Fruit fly (Drosophila melanogaster) whole organism, prepupa: Measurements from ENCODE around the gene CG18088.

Experiments
- CG10631 ChIP-seq: fragments of 200-800 bp; sonication (Bioruptor generic); optimal IDR thresholded peaks from 2 replicates; lab custom pipeline; 2016; ENCODE audit warnings: missing biosample characterization, missing genetic modification characterization
- CG10669 ChIP-seq: fragments of 200-800 bp; sonication (Bioruptor generic); optimal IDR thresholded peaks from 3 replicates; lab custom pipeline; 2018; ENCODE audit warnings: missing biosample characterization, mild to moderate bottlenecking, missing genetic modification characterization, moderate library complexity
- CG11294 ChIP-seq: fragments of 200-800 bp; sonication (Bioruptor generic); IDR thresholded peaks from 2 replicates; pipeline ENCODE4 v1.3.6; 2022; ENCODE audit warnings: missing biosample characterization, missing genetic modification characterization
- CG11902 ChIP-seq: fragments of 200-800 bp; sonication (Bioruptor generic); optimal IDR thresholded peaks from 3 replicates; lab custom pipeline; 2016; ENCODE audit warnings: missing biosample characterization, missing genetic modification characterization
- CG15336 ChIP-seq: fragments of 200-800 bp; sonication (Bioruptor generic); IDR thresholded peaks from 2 replicates; pipeline ENCODE4 v1.3.6; 2022; ENCODE audit warnings: missing biosample characterization, missing genetic modification characterization
- CG3032 ChIP-seq: fragments of 200-800 bp; optimal IDR thresholded peaks from 2 replicates; lab custom pipeline; 2019; ENCODE audit warnings: missing biosample characterization, mild to moderate bottlenecking, missing genetic modification characterization, moderate library complexity
- CG34406 ChIP-seq: fragments of 200-800 bp; sonication (Bioruptor generic); optimal IDR thresholded peaks from 3 replicates; lab custom pipeline; 2016; ENCODE audit warnings: missing biosample characterization, missing genetic modification characterization
- CG4318 ChIP-seq: fragments of 200-800 bp; sonication (Bioruptor generic); optimal IDR thresholded peaks from 3 replicates; lab custom pipeline; 2017; ENCODE audit warnings: missing biosample characterization, mild to moderate bottlenecking, missing genetic modification characterization
- CG6163 ChIP-seq: fragments of 200-800 bp; sonication (Bioruptor generic); IDR thresholded peaks from 3 replicates; pipeline ENCODE4 v1.3.6; 2022; ENCODE audit warnings: missing biosample characterization, missing genetic modification characterization
- CG6276 ChIP-seq: fragments of 200-800 bp; sonication (Bioruptor generic); optimal IDR thresholded peaks from 2 replicates; lab custom pipeline; 2017; ENCODE audit warnings: missing biosample characterization, mild to moderate bottlenecking, missing genetic modification characterization
- CG6854 ChIP-seq: fragments of 200-800 bp; sonication (Bioruptor generic); optimal IDR thresholded peaks from 2 replicates; lab custom pipeline; 2017; ENCODE audit warnings: missing biosample characterization, mild to moderate bottlenecking, missing genetic modification characterization
- CG7368 ChIP-seq: fragments of 200-800 bp; sonication (Bioruptor generic); optimal IDR thresholded peaks from 3 replicates; lab custom pipeline; 2016; ENCODE audit warnings: missing biosample characterization, missing genetic modification characterization
- CG8119 ChIP-seq: fragments of 200-800 bp; sonication (Bioruptor generic); IDR thresholded peaks from 3 replicates; pipeline ENCODE4 v1.3.6; 2022; ENCODE audit warnings: missing biosample characterization, missing genetic modification characterization
- CG8319 ChIP-seq: fragments of 200-800 bp; sonication (Bioruptor generic); optimal IDR thresholded peaks from 3 replicates; lab custom pipeline; 2016; ENCODE audit warnings: missing biosample characterization, missing genetic modification characterization
- Eip75B ChIP-seq: fragments of 200-800 bp; sonication (Bioruptor generic); optimal IDR thresholded peaks from 3 replicates; lab custom pipeline; 2016; ENCODE audit warnings: missing biosample characterization, missing genetic modification characterization
- Eip78C ChIP-seq: fragments of 200-800 bp; sonication (Bioruptor generic); peaks from one replicate; lab custom pipeline; 2016; ENCODE audit warnings: missing biosample characterization, missing genetic modification characterization
- Eip93F ChIP-seq: fragments of 200-800 bp; sonication (Bioruptor generic); optimal IDR thresholded peaks from 2 replicates; lab custom pipeline; 2016; ENCODE audit warnings: missing biosample characterization, mild to moderate bottlenecking, missing genetic modification characterization
- Ets21C ChIP-seq: fragments of 200-800 bp; sonication (Bioruptor generic); optimal IDR thresholded peaks from 3 replicates; lab custom pipeline; 2016; ENCODE audit warnings: missing biosample characterization, missing genetic modification characterization
- Gug ChIP-seq: fragments of 200-800 bp; sonication (Bioruptor generic); IDR thresholded peaks from 2 replicates; pipeline ENCODE4 v1.3.6; 2022; ENCODE audit warnings: missing biosample characterization, missing genetic modification characterization
- Hr38 ChIP-seq: sonication (Bioruptor generic); optimal IDR thresholded peaks from 2 replicates; lab custom pipeline; 2016; ENCODE audit warnings: missing biosample characterization, missing genetic modification characterization
- OdsH ChIP-seq: fragments of 200-800 bp; sonication (Bioruptor generic); optimal IDR thresholded peaks from 3 replicates; lab custom pipeline; 2016; ENCODE audit warnings: missing biosample characterization, missing genetic modification characterization
- Sox102F ChIP-seq: fragments of 200-800 bp; sonication (Bioruptor generic); optimal IDR thresholded peaks from 2 replicates; lab custom pipeline; 2016; ENCODE audit warnings: missing biosample characterization, mild to moderate bottlenecking, missing genetic modification characterization
- Sox14 ChIP-seq: fragments of 200-800 bp; sonication (Bioruptor generic); optimal IDR thresholded peaks from 3 replicates; lab custom pipeline; 2016; ENCODE audit warnings: missing biosample characterization, missing genetic modification characterization
- acj6 ChIP-seq: fragments of 200-800 bp; sonication (Bioruptor generic); optimal IDR thresholded peaks from 3 replicates; lab custom pipeline; 2016; ENCODE audit warnings: missing biosample characterization, missing genetic modification characterization
- dsx ChIP-seq: fragments of 200-800 bp; optimal IDR thresholded peaks from 3 replicates; lab custom pipeline; 2019; ENCODE audit warnings: missing biosample characterization, mild to moderate bottlenecking, missing genetic modification characterization, moderate library complexity; ENCODE audit not compliant: poor library complexity, severe bottlenecking
- fd85E ChIP-seq: fragments of 200-800 bp; sonication (Bioruptor generic); optimal IDR thresholded peaks from 3 replicates; lab custom pipeline; 2016; ENCODE audit warnings: missing biosample characterization, missing genetic modification characterization
- fkh ChIP-seq: fragments of 200-800 bp; sonication (Bioruptor generic); optimal IDR thresholded peaks from 3 replicates; lab custom pipeline; 2017; ENCODE audit warnings: missing biosample characterization, mild to moderate bottlenecking, missing genetic modification characterization, moderate library complexity
- net ChIP-seq: fragments of 200-800 bp; sonication (Bioruptor generic); optimal IDR thresholded peaks from 3 replicates; lab custom pipeline; 2016; ENCODE audit warnings: missing biosample characterization, missing genetic modification characterization
- pdm3 ChIP-seq: fragments of 200-800 bp; sonication (Bioruptor generic); optimal IDR thresholded peaks from 3 replicates; lab custom pipeline; 2016; ENCODE audit warnings: missing biosample characterization, missing genetic modification characterization
- spab ChIP-seq: fragments of 200-800 bp; sonication (Bioruptor generic); optimal IDR thresholded peaks from 2 replicates; lab custom pipeline; 2017; ENCODE audit warnings: missing biosample characterization, mild to moderate bottlenecking, missing genetic modification characterization, missing genetic modification reagents
- ss ChIP-seq, 2 experiments: fragments of 200-800 bp; sonication (Bioruptor generic); optimal IDR thresholded peaks; 2 replicates in 1 of 2; 3 replicates in 1 of 2; lab custom pipeline; 2017 to 2018; ENCODE audit warnings: mild to moderate bottlenecking in 2 of 2, missing biosample characterization in 2 of 2, missing genetic modification characterization in 2 of 2, moderate library complexity in 1 of 2
- svp ChIP-seq: fragments of 200-800 bp; sonication (Bioruptor generic); peaks from one replicate; lab custom pipeline; 2016; ENCODE audit warnings: missing biosample characterization, missing genetic modification characterization
- topi ChIP-seq: fragments of 200-800 bp; sonication (Bioruptor generic); optimal IDR thresholded peaks from 3 replicates; lab custom pipeline; 2016; ENCODE audit warnings: missing biosample characterization, missing genetic modification characterization
- vri ChIP-seq: fragments of 200-800 bp; sonication (Bioruptor generic); optimal IDR thresholded peaks from 3 replicates; lab custom pipeline; 2016; ENCODE audit warnings: missing biosample characterization, mild to moderate bottlenecking, missing genetic modification characterization

The CG18088 gene

DNA sequence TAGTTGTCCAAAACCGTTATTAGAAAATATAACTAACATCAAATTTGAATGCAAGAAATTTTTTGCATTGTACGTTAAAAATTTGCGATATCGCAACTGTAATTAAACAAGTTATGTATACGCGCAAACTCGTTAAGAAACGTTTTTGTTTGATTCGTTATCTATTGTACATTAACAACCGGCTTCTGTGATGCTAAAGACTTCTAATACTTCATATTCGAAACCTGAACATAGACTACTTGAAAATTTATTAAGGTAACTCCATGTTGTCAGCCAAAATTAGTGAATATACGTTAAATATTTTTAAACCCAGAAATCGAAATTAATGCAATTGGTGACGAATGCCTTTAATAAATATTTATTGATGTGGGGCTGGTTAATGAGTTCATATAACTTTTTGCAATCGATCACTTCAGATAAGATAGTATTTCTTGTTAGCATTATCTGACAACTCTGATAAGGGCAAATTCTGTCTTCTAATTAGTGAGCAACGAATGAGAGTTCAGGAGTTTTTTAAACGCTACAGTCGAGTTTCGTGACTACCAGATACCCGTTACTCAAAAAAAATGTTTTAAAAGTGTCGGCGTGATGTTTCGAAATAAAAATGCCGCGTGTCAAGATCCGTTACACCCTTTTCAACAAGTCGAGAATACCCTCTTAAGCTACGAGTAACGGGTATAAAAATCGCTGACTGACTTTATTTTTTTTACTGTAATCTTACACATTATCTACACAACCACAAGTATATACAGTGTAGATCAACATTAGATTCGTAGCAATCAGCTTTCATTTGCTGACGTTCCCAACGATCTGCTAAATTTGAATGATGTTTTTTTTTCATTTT lies 14.9 kb upstream of the CG18088 start (continued):
- peak; percentile 31 for TF ChIP-seq CG7368
- peak; percentile 55 for TF ChIP-seq Sox14
- TF ChIP-seq vri (GFP tag; lab: Kevin White, UChicago) = peak; percentile 80
- peak; percentile 36 for TF ChIP-seq CG8319
- peak; percentile 64 for TF ChIP-seq OdsH (GFP tag; lab: Kevin White, UChicago)
- peak; percentile 65 for TF ChIP-seq CG15336
- no peak for TF ChIP-seq ss (GFP tag; optimal IDR thresholded peaks at IDR 0.05; lab: Kevin White, UChicago)
- TF ChIP-seq Eip93F (GFP tag; lab: Kevin White, UChicago) = peak; percentile 32
- peak; percentile 76 for TF ChIP-seq CG6163 (GFP tag; lab: Robert Waterston, UW)
- no peak; the same call in 2 of the 3 replicates for TF ChIP-seq CG8119 (GFP tag; lab: Robert Waterston, UW)
- TF ChIP-seq Sox102F (GFP tag; lab: Kevin White, UChicago) = peak; percentile 77
- TF ChIP-seq Eip78C (GFP tag; lab: Kevin White, UChicago) = peak; percentile 83
- TF ChIP-seq fd85E (GFP tag; lab: Kevin White, UChicago) = peak; percentile 40
- peak; percentile 33 for TF ChIP-seq CG10669 (GFP tag; lab: Kevin White, UChicago)
- peak; percentile 70 for TF ChIP-seq pdm3 (GFP tag; lab: Kevin White, UChicago)
- TF ChIP-seq CG3032 (tag; lab: Kevin White, UChicago) = peak; percentile 13
- peak; percentile 65 for TF ChIP-seq Gug (GFP tag; lab: Robert Waterston, UW)
- peak; percentile 18 for TF ChIP-seq Eip75B
- no peak for TF ChIP-seq fkh
- TF ChIP-seq topi (GFP tag; lab: Kevin White, UChicago) = peak; percentile 49
- no peak for TF ChIP-seq CG4318 (GFP tag; lab: Kevin White, UChicago)

DNA sequence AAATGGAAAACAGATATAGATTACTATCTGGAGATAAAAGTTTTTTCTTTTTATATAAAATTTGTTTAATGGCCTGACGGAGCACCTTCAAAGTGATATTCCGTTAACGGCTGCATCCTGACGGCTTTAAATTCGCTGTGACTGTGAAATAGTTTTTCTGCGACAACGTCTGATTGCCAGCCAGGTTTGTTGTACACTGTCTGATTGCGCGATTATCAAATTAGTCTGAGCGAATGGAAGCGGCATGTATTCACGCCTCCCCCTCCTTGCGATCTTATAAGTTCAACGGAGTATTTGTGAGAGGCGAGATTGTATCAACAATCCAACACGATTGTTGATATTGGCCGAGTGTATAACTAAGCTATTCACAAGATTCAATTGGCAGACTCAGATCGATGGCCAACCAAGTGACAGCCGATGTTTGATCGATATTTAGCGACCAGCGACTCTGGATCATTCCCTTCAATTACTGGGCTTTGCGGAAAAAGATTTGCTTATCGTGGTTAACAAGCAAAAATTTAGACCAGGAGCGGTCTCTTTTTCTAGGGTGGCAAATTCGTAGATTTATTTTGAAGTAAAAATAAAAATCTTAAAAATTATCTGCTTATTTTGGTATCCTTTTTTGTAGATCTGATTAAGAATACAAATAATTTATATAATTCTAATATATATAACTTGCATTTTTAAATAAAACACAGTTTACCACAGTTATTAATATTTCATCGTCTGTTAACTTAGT lies 11.6 kb upstream of the CG18088 start:
- TF ChIP-seq fkh (peak; percentile 66), pdm3 (GFP tag; lab: Kevin White, UChicago) (no peak)

DNA sequence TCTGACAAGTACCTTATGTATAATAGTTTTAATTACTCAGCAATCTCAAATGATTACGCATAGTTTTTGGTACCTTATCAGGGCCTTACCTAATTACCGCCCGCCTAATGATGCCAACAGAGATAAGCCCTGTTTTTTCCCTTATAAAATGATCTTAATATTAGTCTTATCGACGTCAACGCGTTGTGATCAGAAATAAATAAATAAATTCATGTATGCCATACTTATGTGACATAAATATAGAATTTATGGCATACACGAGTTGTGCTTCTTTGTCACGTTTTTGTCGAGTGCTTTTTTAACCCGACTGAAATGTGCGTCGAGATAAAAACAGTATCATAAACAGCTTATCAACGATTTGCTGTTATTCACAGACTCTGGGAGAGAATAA lies 11.0 kb upstream of the CG18088 start:
- no peak for TF ChIP-seq CG11902 (GFP tag; lab: Kevin White, UChicago)
- TF ChIP-seq Eip78C (GFP tag; lab: Kevin White, UChicago) = peak; percentile 25
- no peak for TF ChIP-seq CG15336
- peak; percentile 53 for TF ChIP-seq svp
- TF ChIP-seq Eip93F (GFP tag; lab: Kevin White, UChicago) = no peak
- TF ChIP-seq pdm3 (GFP tag; lab: Kevin White, UChicago) = no peak

DNA sequence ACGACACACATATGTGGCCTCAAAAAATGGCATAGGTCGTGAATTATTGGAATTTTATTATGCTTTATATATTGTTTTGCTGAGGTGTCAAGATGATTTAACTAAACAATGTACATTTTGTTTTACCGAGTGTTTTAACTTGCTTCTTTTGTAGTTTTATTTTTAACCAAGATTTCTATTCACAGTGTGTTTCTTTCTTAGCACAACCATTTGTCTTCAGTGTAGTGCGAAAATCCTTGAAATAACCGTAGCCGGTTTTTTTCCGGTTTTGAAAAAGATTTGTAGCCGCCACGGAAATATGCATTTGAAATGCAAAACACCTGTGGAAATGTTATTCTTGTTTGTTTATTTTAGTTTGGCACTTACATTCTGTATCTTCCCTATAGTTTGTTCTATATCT lies 10.2 kb upstream of the CG18088 start:
- TF ChIP-seq acj6 = no peak
- no peak for TF ChIP-seq svp
- no peak for TF ChIP-seq spab (GFP tag; lab: Kevin White, UChicago)
- TF ChIP-seq Gug (GFP tag; lab: Robert Waterston, UW) = no peak
- TF ChIP-seq CG8119 (GFP tag; lab: Robert Waterston, UW) = no peak
- TF ChIP-seq CG6854 (GFP tag; lab: Kevin White, UChicago) = no peak
- no peak for TF ChIP-seq dsx (GFP tag; lab: Kevin White, UChicago)
- no peak for TF ChIP-seq Ets21C
- TF ChIP-seq net (GFP tag; lab: Kevin White, UChicago) = no peak
- no peak for TF ChIP-seq CG8319
- TF ChIP-seq Hr38 = no peak
- TF ChIP-seq CG34406 (GFP tag; lab: Kevin White, UChicago) = no peak
- no peak for TF ChIP-seq CG6276 (GFP tag; lab: Kevin White, UChicago)
- no peak for TF ChIP-seq CG11294 (GFP tag; lab: Robert Waterston, UW)
- no peak for TF ChIP-seq CG11902 (GFP tag; lab: Kevin White, UChicago)
- TF ChIP-seq CG10631 = no peak
